Worm (Caenorhabditis elegans) whole organism, L3 larva: ENCODE results near the gene scav-5.

Experiments used
- R02D3.7 ChIP-seq: fragments of 150-350 bp; optimal IDR thresholded peaks from 2 replicates; lab custom pipeline; 2014; ENCODE audit warnings: missing biosample characterization, missing genetic modification characterization
- ZK546.5 ChIP-seq: sonication (generic microtip); optimal IDR thresholded peaks from 2 replicates; lab custom pipeline; 2017; ENCODE audit warnings: missing biosample characterization, missing genetic modification characterization
- aly-2 ChIP-seq: fragments of 150-350 bp; optimal IDR thresholded peaks from 2 replicates; lab custom pipeline; 2014; ENCODE audit warnings: missing biosample characterization, missing genetic modification characterization
- ama-1 ChIP-seq: fragments of 150-350 bp; optimal IDR thresholded peaks from 2 replicates; lab custom pipeline; 2018
- ceh-16 ChIP-seq: sonication (generic microtip); optimal IDR thresholded peaks from 2 replicates; lab custom pipeline; 2017; ENCODE audit warnings: missing biosample characterization, missing genetic modification characterization
- ceh-82 ChIP-seq: fragments of 150-350 bp; optimal IDR thresholded peaks from 2 replicates; lab custom pipeline; 2014; ENCODE audit warnings: missing biosample characterization, missing genetic modification characterization
- ceh-9 ChIP-seq: sonication (generic microtip); optimal IDR thresholded peaks from 2 replicates; lab custom pipeline; 2018; ENCODE audit warnings: missing biosample characterization, missing genetic modification characterization
- daf-12 ChIP-seq: fragments of 150-350 bp; optimal IDR thresholded peaks from 2 replicates; lab custom pipeline; 2014; ENCODE audit warnings: missing biosample characterization, missing genetic modification reagents, missing genetic modification characterization
- egl-5 ChIP-seq: fragments of 150-350 bp; optimal IDR thresholded peaks from 2 replicates; lab custom pipeline; 2017; ENCODE audit warnings: missing biosample characterization, missing genetic modification reagents, missing genetic modification characterization, inconsistent platforms
- elt-1 ChIP-seq: fragments of 150-350 bp; optimal IDR thresholded peaks from 2 replicates; lab custom pipeline; 2014; ENCODE audit warnings: missing biosample characterization, missing genetic modification characterization
- elt-2 ChIP-seq: sonication (generic microtip); optimal IDR thresholded peaks from 2 replicates; lab custom pipeline; 2016; ENCODE audit warnings: missing genetic modification reagents, mild to moderate bottlenecking, missing genetic modification characterization, missing compliant biosample characterization
- elt-3 ChIP-seq, 3 experiments: fragments of 150-350 bp in 1 of 3; sonication (generic microtip) in 2 of 3; optimal IDR thresholded peaks; 2 replicates in 2 of 3; 4 replicates in 1 of 3; lab custom pipeline; 2014 to 2017; ENCODE audit warnings: missing biosample characterization in 3 of 3, missing genetic modification characterization in 3 of 3
- fkh-10 ChIP-seq: sonication (generic microtip); optimal IDR thresholded peaks from 2 replicates; lab custom pipeline; 2017; ENCODE audit warnings: missing biosample characterization, missing genetic modification reagents, missing genetic modification characterization
- fkh-2 ChIP-seq: fragments of 150-350 bp; optimal IDR thresholded peaks from 2 replicates; lab custom pipeline; 2014; ENCODE audit warnings: missing biosample characterization, missing genetic modification reagents, missing genetic modification characterization
- fos-1 ChIP-seq: fragments of 150-350 bp; optimal IDR thresholded peaks from 2 replicates; lab custom pipeline; 2014; ENCODE audit warnings: missing biosample characterization, missing genetic modification characterization
- hmg-11 ChIP-seq: sonication (generic microtip); optimal IDR thresholded peaks from 2 replicates; lab custom pipeline; 2016; ENCODE audit warnings: missing genetic modification characterization, missing compliant biosample characterization
- lin-15B ChIP-seq: fragments of 150-350 bp; optimal IDR thresholded peaks from 2 replicates; lab custom pipeline; 2014; ENCODE audit warnings: missing biosample characterization, missing genetic modification characterization
- mdl-1 ChIP-seq: fragments of 150-350 bp; optimal IDR thresholded peaks from 2 replicates; lab custom pipeline; 2014; ENCODE audit warnings: missing biosample characterization, missing genetic modification characterization
- mml-1 ChIP-seq: fragments of 150-350 bp; sonication (generic microtip); optimal IDR thresholded peaks from 3 replicates; lab custom pipeline; 2014; ENCODE audit warnings: missing biosample characterization, missing genetic modification characterization
- nhr-11 ChIP-seq: fragments of 150-350 bp; optimal IDR thresholded peaks from 2 replicates; lab custom pipeline; 2014; ENCODE audit warnings: missing biosample characterization, missing genetic modification characterization
- nhr-23 ChIP-seq: fragments of 150-350 bp; optimal IDR thresholded peaks from 2 replicates; lab custom pipeline; 2014; ENCODE audit warnings: missing biosample characterization, missing genetic modification reagents, missing genetic modification characterization
- nhr-237 ChIP-seq: fragments of 150-350 bp; optimal IDR thresholded peaks from 2 replicates; lab custom pipeline; 2014; ENCODE audit warnings: missing biosample characterization, missing genetic modification characterization
- nhr-25 ChIP-seq: sonication (generic microtip); optimal IDR thresholded peaks from 2 replicates; lab custom pipeline; 2017; ENCODE audit warnings: missing biosample characterization, missing genetic modification characterization
- nhr-28 ChIP-seq: fragments of 150-350 bp; optimal IDR thresholded peaks from 2 replicates; lab custom pipeline; 2014; ENCODE audit warnings: missing biosample characterization, missing genetic modification characterization
- nhr-43 ChIP-seq: sonication (generic microtip); optimal IDR thresholded peaks from 2 replicates; lab custom pipeline; 2016; ENCODE audit warnings: mild to moderate bottlenecking, missing genetic modification characterization, missing compliant biosample characterization; ENCODE audit not compliant: poor library complexity, severe bottlenecking
- nhr-67 ChIP-seq: fragments of 150-350 bp; optimal IDR thresholded peaks from 2 replicates; lab custom pipeline; 2014; ENCODE audit warnings: missing biosample characterization, missing genetic modification characterization
- nhr-76 ChIP-seq: fragments of 150-350 bp; sonication (generic microtip); optimal IDR thresholded peaks from 5 replicates; lab custom pipeline; 2014; ENCODE audit warnings: missing biosample characterization, missing genetic modification characterization
- nhr-77 ChIP-seq: fragments of 150-350 bp; optimal IDR thresholded peaks from 2 replicates; lab custom pipeline; 2014; ENCODE audit warnings: missing biosample characterization, missing genetic modification characterization
- pha-4 ChIP-seq: fragments of 150-350 bp; optimal IDR thresholded peaks from 2 replicates; lab custom pipeline; 2014; ENCODE audit warnings: missing biosample characterization, missing genetic modification reagents, missing genetic modification characterization
- pqm-1 ChIP-seq: fragments of 150-350 bp; optimal IDR thresholded peaks from 2 replicates; lab custom pipeline; 2017; ENCODE audit warnings: missing biosample characterization, missing genetic modification characterization, inconsistent platforms
- unc-39 ChIP-seq: sonication (generic microtip); optimal IDR thresholded peaks from 4 replicates; lab custom pipeline; 2017; ENCODE audit warnings: missing biosample characterization, missing genetic modification characterization
- zag-1 ChIP-seq: fragments of 150-350 bp; optimal IDR thresholded peaks from 2 replicates; lab custom pipeline; 2014; ENCODE audit warnings: missing biosample characterization, missing genetic modification characterization
- ztf-11 ChIP-seq: fragments of 150-350 bp; optimal IDR thresholded peaks from 2 replicates; lab custom pipeline; 2014; ENCODE audit warnings: missing biosample characterization, missing genetic modification characterization
- ztf-4 ChIP-seq: fragments of 150-350 bp; optimal IDR thresholded peaks from 2 replicates; lab custom pipeline; 2014; ENCODE audit warnings: missing biosample characterization, missing genetic modification characterization

Gene scav-5

ce11 chrX:9899426-9900131, 41.4 kb downstream of the scav-5 start, which contains the start of gene phf-34 (continued):
- TF ChIP-seq elt-3 (tag; optimal IDR thresholded peaks at IDR 0.05; lab: Kevin White, UChicago) (no peak), elt-1 (tag; lab: Kevin White, UChicago) (no peak), hmg-11 (tag; lab: Kevin White, UChicago) (peak; percentile 88), ceh-16 (tag; lab: Kevin White, UChicago) (no peak), lin-15B (tag; lab: Kevin White, UChicago) (peak; percentile 28), pha-4 (tag; lab: Kevin White, UChicago) (peak; percentile 34), ztf-4 (tag; lab: Kevin White, UChicago) (no peak), pqm-1 (tag; lab: Kevin White, UChicago) (no peak), ceh-82 (tag; lab: Kevin White, UChicago) (no peak), fkh-10 (GFP tag; lab: Kevin White, UChicago) (peak; percentile 10), R02D3.7 (tag; lab: Kevin White, UChicago) (no peak), ceh-9 (tag; lab: Kevin White, UChicago) (no peak), nhr-23 (tag; lab: Kevin White, UChicago) (peak; percentile 65), nhr-25 (peak; percentile 61), aly-2 (tag; lab: Kevin White, UChicago) (no peak), nhr-28 (tag; lab: Kevin White, UChicago) (no peak), nhr-77 (tag; lab: Kevin White, UChicago) (no peak), nhr-76 (tag; lab: Kevin White, UChicago) (no peak), nhr-11 (tag; lab: Kevin White, UChicago) (no peak), mdl-1 (no peak), elt-2 (tag; lab: Kevin White, UChicago) (no peak), zag-1 (tag; lab: Kevin White, UChicago) (no peak), nhr-67 (no peak)

- no peak for TF ChIP-seq nhr-237 (tag; lab: Kevin White, UChicago)
- TF ChIP-seq nhr-28 (tag; lab: Kevin White, UChicago) = no peak
- TF ChIP-seq ceh-16 (tag; lab: Kevin White, UChicago) = no peak
- TF ChIP-seq ama-1 = no peak
- TF ChIP-seq fos-1 (tag; lab: Kevin White, UChicago) = no peak
- TF ChIP-seq egl-5 (tag; lab: Kevin White, UChicago) = no peak
- TF ChIP-seq elt-2 (tag; lab: Kevin White, UChicago) = no peak
- TF ChIP-seq daf-12 (tag; lab: Kevin White, UChicago) = no peak
- TF ChIP-seq nhr-77 (tag; lab: Kevin White, UChicago) = no peak
- no peak for TF ChIP-seq ZK546.5 (tag; lab: Kevin White, UChicago)
- no peak for TF ChIP-seq zag-1 (tag; lab: Kevin White, UChicago)
- no peak for TF ChIP-seq R02D3.7 (tag; lab: Kevin White, UChicago)
- no peak for TF ChIP-seq fkh-2 (tag; lab: Kevin White, UChicago)
- no peak for TF ChIP-seq ztf-11 (tag; lab: Kevin White, UChicago)
- TF ChIP-seq nhr-43 = no peak
- TF ChIP-seq unc-39 (tag; lab: Kevin White, UChicago) = no peak
- TF ChIP-seq mml-1 = no peak
- TF ChIP-seq elt-1 (tag; lab: Kevin White, UChicago) = no peak
- TF ChIP-seq nhr-67 = no peak
- no peak for TF ChIP-seq aly-2 (tag; lab: Kevin White, UChicago)
- TF ChIP-seq, all 47 proteins: peak for 0
Observed at ce11 chrX:9905840-9906239, 47.7 kb downstream of the scav-5 start, which contains the start of gene F21G4.5. TSS of gene F21G4.5 (plus strand) at chrX:9906140.
